Worm (Caenorhabditis elegans) whole organism, L4 larva: ENCODE results near the gene C05G5.7.

Source experiments
- F10B5.3 ChIP-seq: sonication (generic microtip); optimal IDR thresholded peaks from 2 replicates; lab custom pipeline; 2016; ENCODE audit warnings: mild to moderate bottlenecking, missing genetic modification characterization, missing compliant biosample characterization
- F37D6.2 ChIP-seq: sonication (generic microtip); optimal IDR thresholded peaks from 2 replicates; lab custom pipeline; 2016; ENCODE audit warnings: mild to moderate bottlenecking, missing genetic modification characterization, missing compliant biosample characterization
- F44E2.7 ChIP-seq: fragments of 200-800 bp; sonication (Bioruptor generic); IDR thresholded peaks from 2 replicates; pipeline ENCODE4 v2.1.2; 2022; ENCODE audit warnings: missing genetic modification characterization, missing compliant biosample characterization
- T20F7.1 ChIP-seq: fragments of 200-800 bp; sonication (Bioruptor generic); optimal IDR thresholded peaks from 2 replicates; lab custom pipeline; 2018; ENCODE audit warnings: mild to moderate bottlenecking, missing genetic modification characterization, missing compliant biosample characterization
- T26A8.4 ChIP-seq: fragments of 200-800 bp; sonication (Bioruptor generic); IDR thresholded peaks from 2 replicates; pipeline ENCODE4 v1.3.6; 2022; ENCODE audit warnings: missing genetic modification characterization, missing compliant biosample characterization
- Y105C5A.15 ChIP-seq: fragments of 200-800 bp; sonication (Bioruptor generic); IDR thresholded peaks from 2 replicates; pipeline ENCODE4 v1.3.6; 2022; ENCODE audit warnings: missing genetic modification characterization, missing compliant biosample characterization
- Y5F2A.4 ChIP-seq: fragments of 200-800 bp; sonication (Bioruptor generic); optimal IDR thresholded peaks from 2 replicates; lab custom pipeline; 2018; ENCODE audit warnings: mild to moderate bottlenecking, missing genetic modification characterization, missing compliant biosample characterization
- ZK546.5 ChIP-seq, 2 experiments: sonication (generic microtip); optimal IDR thresholded peaks; 2 replicates each; lab custom pipeline; 2017; ENCODE audit warnings: missing biosample characterization in 2 of 2, missing genetic modification characterization in 2 of 2
- aha-1 ChIP-seq: fragments of 150-350 bp; peaks from one replicate; lab custom pipeline; 2014; ENCODE audit warnings: missing biosample characterization, missing genetic modification characterization
- ceh-20 ChIP-seq: fragments of 200-800 bp; sonication (Bioruptor generic); IDR thresholded peaks from 2 replicates; pipeline ENCODE4 v1.3.6; 2022; ENCODE audit warnings: missing genetic modification reagents, missing genetic modification characterization, missing compliant biosample characterization
- ceh-28 ChIP-seq: fragments of 150-350 bp; optimal IDR thresholded peaks from 2 replicates; lab custom pipeline; 2014; ENCODE audit warnings: missing biosample characterization, missing genetic modification reagents, missing genetic modification characterization
- ceh-32 ChIP-seq: sonication (generic microtip); optimal IDR thresholded peaks from 2 replicates; lab custom pipeline; 2016; ENCODE audit warnings: mild to moderate bottlenecking, missing genetic modification characterization, missing compliant biosample characterization; ENCODE audit not compliant: poor library complexity
- ceh-82 ChIP-seq: sonication (generic microtip); optimal IDR thresholded peaks from 2 replicates; lab custom pipeline; 2017; ENCODE audit warnings: missing biosample characterization, missing genetic modification characterization
- cey-2 ChIP-seq: sonication (generic microtip); optimal IDR thresholded peaks from 3 replicates; lab custom pipeline; 2017; ENCODE audit warnings: missing genetic modification characterization, mild to moderate bottlenecking, missing compliant biosample characterization, antibody characterized with exemption, borderline replicate concordance; ENCODE audit not compliant: insufficient read depth
- daf-19 ChIP-seq: fragments of 200-800 bp; sonication (Bioruptor generic); conservative IDR thresholded peaks from 2 replicates; pipeline ENCODE4 v1.3.6; 2022; ENCODE audit warnings: missing genetic modification characterization, missing compliant biosample characterization
- dmd-6 ChIP-seq: fragments of 200-800 bp; sonication (Bioruptor generic); IDR thresholded peaks from 2 replicates; pipeline ENCODE4 v1.3.6; 2022; ENCODE audit warnings: missing genetic modification reagents, missing genetic modification characterization, missing compliant biosample characterization
- dpl-1 ChIP-seq: fragments of 150-350 bp; optimal IDR thresholded peaks from 2 replicates; lab custom pipeline; 2014; ENCODE audit warnings: missing biosample characterization, missing genetic modification reagents, missing genetic modification characterization
- duxl-1 ChIP-seq: sonication (generic microtip); optimal IDR thresholded peaks from 2 replicates; lab custom pipeline; 2016; ENCODE audit warnings: mild to moderate bottlenecking, missing genetic modification characterization, moderate library complexity, missing compliant biosample characterization; ENCODE audit not compliant: poor library complexity
- egl-43 ChIP-seq: fragments of 200-800 bp; sonication (Bioruptor generic); IDR thresholded peaks from 2 replicates; pipeline ENCODE4 v1.3.6; 2022; ENCODE audit warnings: missing genetic modification reagents, missing genetic modification characterization, missing compliant biosample characterization
- fkh-10 ChIP-seq: fragments of 150-350 bp; optimal IDR thresholded peaks from 2 replicates; lab custom pipeline; 2014; ENCODE audit warnings: missing biosample characterization, missing genetic modification reagents, missing genetic modification characterization
- hif-1 ChIP-seq, 2 experiments: sonication (generic microtip); optimal IDR thresholded peaks; 2 replicates each; lab custom pipeline; 2016 to 2017; ENCODE audit warnings: missing compliant biosample characterization in 2 of 2, missing genetic modification characterization in 2 of 2, missing genetic modification reagents in 2 of 2, missing genotype in 2 of 2, mild to moderate bottlenecking in 1 of 2
- hlh-11 ChIP-seq: fragments of 200-800 bp; sonication (Bioruptor generic); optimal IDR thresholded peaks from 2 replicates; lab custom pipeline; 2018; ENCODE audit warnings: mild to moderate bottlenecking, missing genetic modification characterization, missing compliant biosample characterization
- hmg-1.1 ChIP-seq: fragments of 200-800 bp; sonication (Bioruptor generic); IDR thresholded peaks from 2 replicates; pipeline ENCODE4 v1.3.6; 2022; ENCODE audit warnings: missing genetic modification reagents, missing genetic modification characterization, missing compliant biosample characterization
- jun-1 ChIP-seq: fragments of 150-350 bp; optimal IDR thresholded peaks from 2 replicates; lab custom pipeline; 2014; ENCODE audit warnings: missing biosample characterization, missing genetic modification reagents, missing genetic modification characterization
- lin-38 ChIP-seq: fragments of 200-800 bp; sonication (Bioruptor generic); IDR thresholded peaks from 2 replicates; pipeline ENCODE4 v1.3.6; 2022; ENCODE audit warnings: missing genetic modification reagents, missing genetic modification characterization, missing compliant biosample characterization
- lir-3 ChIP-seq: sonication (generic microtip); optimal IDR thresholded peaks from 2 replicates; lab custom pipeline; 2016; ENCODE audit warnings: mild to moderate bottlenecking, missing genetic modification characterization, missing compliant biosample characterization
- lsy-2 ChIP-seq, 2 experiments: fragments of 150-350 bp in 1 of 2; sonication (generic microtip) in 1 of 2; optimal IDR thresholded peaks; 2 replicates each; lab custom pipeline; 2014 to 2017; ENCODE audit warnings: missing biosample characterization in 2 of 2, missing genetic modification characterization in 2 of 2
- madf-9 ChIP-seq: fragments of 200-800 bp; sonication (Bioruptor generic); conservative IDR thresholded peaks from 2 replicates; pipeline ENCODE4 v1.3.6; 2022; ENCODE audit warnings: missing genetic modification reagents, missing genetic modification characterization, missing compliant biosample characterization
- mdl-1 ChIP-seq, 2 experiments: fragments of 150-350 bp in 1 of 2; sonication (generic microtip) in 1 of 2; optimal IDR thresholded peaks; 2 replicates each; lab custom pipeline; 2014 to 2017; ENCODE audit warnings: missing biosample characterization in 2 of 2, missing genetic modification characterization in 2 of 2
- mxl-2 ChIP-seq: fragments of 200-800 bp; sonication (Bioruptor generic); conservative IDR thresholded peaks from 2 replicates; pipeline ENCODE4 v1.3.6; 2022; ENCODE audit warnings: missing genetic modification reagents, missing genetic modification characterization, missing compliant biosample characterization
- nhr-11 ChIP-seq: fragments of 150-350 bp; optimal IDR thresholded peaks from 2 replicates; lab custom pipeline; 2014; ENCODE audit warnings: missing biosample characterization, missing genetic modification characterization
- nhr-111 ChIP-seq: fragments of 200-800 bp; sonication (Bioruptor generic); optimal IDR thresholded peaks from 2 replicates; lab custom pipeline; 2018; ENCODE audit warnings: mild to moderate bottlenecking, missing genetic modification characterization, missing compliant biosample characterization
- nhr-237 ChIP-seq: sonication (generic microtip); optimal IDR thresholded peaks from 2 replicates; lab custom pipeline; 2017; ENCODE audit warnings: missing biosample characterization, missing genetic modification characterization
- nhr-25 ChIP-seq: sonication (generic microtip); optimal IDR thresholded peaks from 2 replicates; lab custom pipeline; 2017; ENCODE audit warnings: missing genetic modification characterization, mild to moderate bottlenecking, missing compliant biosample characterization, antibody characterized with exemption, moderate library complexity, borderline replicate concordance; ENCODE audit not compliant: insufficient read depth
- nhr-28 ChIP-seq: fragments of 150-350 bp; optimal IDR thresholded peaks from 2 replicates; lab custom pipeline; 2014; ENCODE audit warnings: missing biosample characterization, missing genetic modification characterization
- nhr-41 ChIP-seq: fragments of 200-800 bp; sonication (Bioruptor generic); IDR thresholded peaks from 2 replicates; pipeline ENCODE4 v1.3.6; 2022; ENCODE audit warnings: missing genetic modification reagents, missing genetic modification characterization, missing compliant biosample characterization
- nhr-42 ChIP-seq: fragments of 200-800 bp; sonication (Bioruptor generic); IDR thresholded peaks from 2 replicates; pipeline ENCODE4 v1.3.6; 2022; ENCODE audit warnings: missing genetic modification characterization, missing compliant biosample characterization
- pha-4 ChIP-seq, 2 experiments: fragments of 150-350 bp in 1 of 2; fragments of 200-800 bp in 1 of 2; sonication (Bioruptor generic) in 1 of 2; IDR thresholded peaks in 1 of 2; optimal IDR thresholded peaks in 1 of 2; 2 replicates each; pipeline versions ENCODE4 v1.3.6 to Lab custom; 2014 to 2022; ENCODE audit warnings: missing genetic modification characterization in 2 of 2, missing genetic modification reagents in 2 of 2, missing biosample characterization in 1 of 2, missing compliant biosample characterization in 1 of 2
- php-3 ChIP-seq: fragments of 200-800 bp; sonication (Bioruptor generic); IDR thresholded peaks from 2 replicates; pipeline ENCODE4 v1.3.6; 2022; ENCODE audit warnings: missing genetic modification reagents, missing genetic modification characterization, missing compliant biosample characterization
- pqm-1 ChIP-seq: sonication (generic microtip); optimal IDR thresholded peaks from 2 replicates; lab custom pipeline; 2017; ENCODE audit warnings: missing biosample characterization, missing genetic modification characterization
- set-16 ChIP-seq: fragments of 200-800 bp; sonication (Bioruptor generic); IDR thresholded peaks from 2 replicates; pipeline ENCODE4 v1.3.6; 2022; ENCODE audit warnings: missing genetic modification reagents, missing genetic modification characterization, missing compliant biosample characterization
- skn-1 ChIP-seq: fragments of 150-350 bp; optimal IDR thresholded peaks from 2 replicates; lab custom pipeline; 2014; ENCODE audit warnings: missing biosample characterization, missing genetic modification characterization
- snpc-1.2 ChIP-seq: fragments of 200-800 bp; sonication (Bioruptor generic); IDR thresholded peaks from 2 replicates; pipeline ENCODE4 v1.3.6; 2022; ENCODE audit warnings: missing genetic modification reagents, missing genetic modification characterization, missing compliant biosample characterization
- spr-3 ChIP-seq: fragments of 200-800 bp; sonication (Bioruptor generic); optimal IDR thresholded peaks from 2 replicates; lab custom pipeline; 2018; ENCODE audit warnings: mild to moderate bottlenecking, missing genetic modification characterization, missing compliant biosample characterization
- tag-97 ChIP-seq: fragments of 200-800 bp; sonication (Bioruptor generic); IDR thresholded peaks from 2 replicates; pipeline ENCODE4 v1.3.6; 2022; ENCODE audit warnings: missing genetic modification characterization, missing compliant biosample characterization
- tra-1 ChIP-seq: fragments of 200-800 bp; sonication (Bioruptor generic); IDR thresholded peaks from 2 replicates; pipeline ENCODE4 v1.3.6; 2022; ENCODE audit warnings: missing genetic modification reagents, missing genetic modification characterization, missing compliant biosample characterization
- unc-62 ChIP-seq, 3 experiments: fragments of 150-350 bp in 1 of 3; sonication (generic microtip); optimal IDR thresholded peaks in 2 of 3; peaks in 1 of 3; 1 replicate in 1 of 3; 2 replicates in 2 of 3; lab custom pipeline; 2014 to 2017; ENCODE audit warnings: missing biosample characterization in 3 of 3, missing genetic modification characterization in 3 of 3, missing genetic modification reagents in 3 of 3, missing genotype in 1 of 3
- zfp-2 ChIP-seq: sonication (generic microtip); optimal IDR thresholded peaks from 2 replicates; lab custom pipeline; 2016; ENCODE audit warnings: mild to moderate bottlenecking, missing genetic modification characterization, missing compliant biosample characterization
- zip-11 ChIP-seq: fragments of 200-800 bp; sonication (Bioruptor generic); IDR thresholded peaks from 2 replicates; pipeline ENCODE4 v1.3.6; 2022; ENCODE audit warnings: missing genetic modification characterization, missing compliant biosample characterization
- zip-2 ChIP-seq: fragments of 150-350 bp; optimal IDR thresholded peaks from 2 replicates; lab custom pipeline; 2014; ENCODE audit warnings: missing biosample characterization, missing genetic modification characterization

Gene C05G5.7

ce11 chrX:14771682-14772081 lies 28.1 kb upstream of the C05G5.7 start, which contains the start of gene Y16B4A.2:
TSS of gene Y16B4A.2 (minus strand) at chrX:14771851.
- TF ChIP-seq pha-4 (GFP tag; IDR thresholded peaks at IDR 0.05; lab: Robert Waterston, UW) (no peak), pha-4 (tag; optimal IDR thresholded peaks at IDR 0.05; lab: Kevin White, UChicago) (no peak), mdl-1 (tag; optimal IDR thresholded peaks at IDR 0.05; lab: Kevin White, UChicago) (no peak), cey-2 (tag; lab: Kevin White, UChicago) (no peak), tra-1 (no peak), unc-62 (GFP tag; optimal IDR thresholded peaks at IDR 0.05 in 1 of 2; lab: Kevin White, UChicago) (no peak), unc-62 (tag; optimal IDR thresholded peaks at IDR 0.05; lab: Kevin White, UChicago) (no peak), Y105C5A.15 (GFP tag; lab: Robert Waterston, UW) (no peak), zip-2 (no peak), ceh-28 (tag; lab: Kevin White, UChicago) (no peak), F37D6.2 (tag; lab: Kevin White, UChicago) (no peak), hmg-1.1 (no peak), dpl-1 (no peak), zip-11 (GFP tag; lab: Robert Waterston, UW) (no peak), egl-43 (GFP tag; lab: Robert Waterston, UW) (no peak), snpc-1.2 (GFP tag; lab: Robert Waterston, UW) (no peak), F44E2.7 (GFP tag; lab: Robert Waterston, UW) (no peak), ceh-32 (no peak), nhr-25 (tag; lab: Kevin White, UChicago) (no peak), spr-3 (GFP tag; lab: Kevin White, UChicago) (no peak), lsy-2 (tag; optimal IDR thresholded peaks at IDR 0.05; lab: Kevin White, UChicago) (no peak), ZK546.5 (tag; optimal IDR thresholded peaks at IDR 0.05; lab: Kevin White, UChicago) (no peak), hlh-11 (peak; percentile 10), php-3 (GFP tag; lab: Robert Waterston, UW) (peak; percentile 70; the same call in 1 of the 2 replicates), madf-9 (no peak), zfp-2 (tag; lab: Kevin White, UChicago) (no peak), lir-3 (tag; lab: Kevin White, UChicago) (no peak), set-16 (GFP tag; lab: Robert Waterston, UW) (no peak), T20F7.1 (no peak), F10B5.3 (tag; lab: Kevin White, UChicago) (no peak), nhr-237 (tag; lab: Kevin White, UChicago) (no peak), dmd-6 (GFP tag; lab: Robert Waterston, UW) (peak; percentile 39; the same call in 1 of the 2 replicates), ceh-82 (tag; lab: Kevin White, UChicago) (no peak), nhr-11 (tag; lab: Kevin White, UChicago) (no peak), aha-1 (tag; lab: Kevin White, UChicago) (no peak), nhr-28 (tag; lab: Kevin White, UChicago) (peak; percentile 27), jun-1 (tag; lab: Kevin White, UChicago) (no peak), nhr-41 (GFP tag; lab: Robert Waterston, UW) (no peak), pqm-1 (tag; lab: Kevin White, UChicago) (peak; percentile 46), tag-97 (GFP tag; lab: Robert Waterston, UW) (no peak)

- TF ChIP-seq mxl-2 (GFP tag; lab: Robert Waterston, UW) (no peak), nhr-111 (GFP tag; lab: Kevin White, UChicago) (no peak), pqm-1 (tag; lab: Kevin White, UChicago) (peak; percentile 65), duxl-1 (no peak), hmg-1.1 (no peak), fkh-10 (GFP tag; lab: Kevin White, UChicago) (no peak), T20F7.1 (no peak), skn-1 (tag; lab: Kevin White, UChicago) (no peak), ceh-20 (GFP tag; lab: Robert Waterston, UW) (no peak), Y5F2A.4 (GFP tag; lab: Kevin White, UChicago) (no peak), nhr-42 (GFP tag; lab: Robert Waterston, UW) (no peak), lin-38 (no peak), daf-19 (GFP tag; lab: Robert Waterston, UW) (no peak), hif-1 (tag; optimal IDR thresholded peaks at IDR 0.05; lab: Kevin White, UChicago) (no peak), ceh-32 (no peak), zip-2 (no peak), jun-1 (tag; lab: Kevin White, UChicago) (no peak), T26A8.4 (GFP tag; lab: Robert Waterston, UW) (no peak)
Observed at ce11 chrX:14770336-14770735, 26.8 kb upstream of the C05G5.7 start.
